Fruit fly (Drosophila melanogaster) whole organism, prepupa: Measurements from ENCODE around the gene IFT46.

ENCODE experiments used
- Blimp-1 ChIP-seq: fragments of 200-800 bp; sonication (Bioruptor generic); optimal IDR thresholded peaks from 3 replicates; lab custom pipeline; 2017; ENCODE audit warnings: missing biosample characterization, missing genetic modification characterization, mild to moderate bottlenecking, moderate library complexity, missing genetic modification reagents
- CG10631 ChIP-seq: fragments of 200-800 bp; sonication (Bioruptor generic); optimal IDR thresholded peaks from 2 replicates; lab custom pipeline; 2016; ENCODE audit warnings: missing biosample characterization, missing genetic modification characterization
- CG10669 ChIP-seq: fragments of 200-800 bp; sonication (Bioruptor generic); optimal IDR thresholded peaks from 3 replicates; lab custom pipeline; 2018; ENCODE audit warnings: missing biosample characterization, mild to moderate bottlenecking, missing genetic modification characterization, moderate library complexity
- CG11294 ChIP-seq: fragments of 200-800 bp; sonication (Bioruptor generic); IDR thresholded peaks from 2 replicates; pipeline ENCODE4 v1.3.6; 2022; ENCODE audit warnings: missing biosample characterization, missing genetic modification characterization
- CG11762 ChIP-seq: fragments of 200-800 bp; sonication (Bioruptor generic); optimal IDR thresholded peaks from 3 replicates; lab custom pipeline; 2016; ENCODE audit warnings: missing biosample characterization, missing genetic modification characterization; ENCODE audit not compliant: insufficient read depth
- CG11902 ChIP-seq: fragments of 200-800 bp; sonication (Bioruptor generic); optimal IDR thresholded peaks from 3 replicates; lab custom pipeline; 2016; ENCODE audit warnings: missing biosample characterization, missing genetic modification characterization
- CG15336 ChIP-seq: fragments of 200-800 bp; sonication (Bioruptor generic); IDR thresholded peaks from 2 replicates; pipeline ENCODE4 v1.3.6; 2022; ENCODE audit warnings: missing biosample characterization, missing genetic modification characterization
- CG16779 ChIP-seq: fragments of 200-800 bp; sonication (Bioruptor generic); optimal IDR thresholded peaks from 3 replicates; lab custom pipeline; 2017; ENCODE audit warnings: missing biosample characterization, mild to moderate bottlenecking, missing genetic modification characterization
- CG3032 ChIP-seq: fragments of 200-800 bp; optimal IDR thresholded peaks from 2 replicates; lab custom pipeline; 2019; ENCODE audit warnings: missing biosample characterization, mild to moderate bottlenecking, missing genetic modification characterization, moderate library complexity
- CG32006 ChIP-seq: fragments of 200-800 bp; sonication (Bioruptor generic); optimal IDR thresholded peaks from 3 replicates; lab custom pipeline; 2017; ENCODE audit warnings: missing biosample characterization, mild to moderate bottlenecking, missing genetic modification characterization
- CG34406 ChIP-seq: fragments of 200-800 bp; sonication (Bioruptor generic); optimal IDR thresholded peaks from 3 replicates; lab custom pipeline; 2016; ENCODE audit warnings: missing biosample characterization, missing genetic modification characterization
- CG3919 ChIP-seq: fragments of 200-800 bp; sonication (Bioruptor generic); optimal IDR thresholded peaks from 3 replicates; lab custom pipeline; 2016; ENCODE audit warnings: missing biosample characterization, missing genetic modification characterization
- CG6163 ChIP-seq: fragments of 200-800 bp; sonication (Bioruptor generic); IDR thresholded peaks from 3 replicates; pipeline ENCODE4 v1.3.6; 2022; ENCODE audit warnings: missing biosample characterization, missing genetic modification characterization
- CG6276 ChIP-seq: fragments of 200-800 bp; sonication (Bioruptor generic); optimal IDR thresholded peaks from 2 replicates; lab custom pipeline; 2017; ENCODE audit warnings: missing biosample characterization, mild to moderate bottlenecking, missing genetic modification characterization
- CG6808 ChIP-seq: fragments of 200-800 bp; sonication (Bioruptor generic); optimal IDR thresholded peaks from 3 replicates; lab custom pipeline; 2017; ENCODE audit warnings: missing biosample characterization, missing genetic modification characterization, mild to moderate bottlenecking, moderate library complexity, missing genetic modification reagents
- CG8119 ChIP-seq: fragments of 200-800 bp; sonication (Bioruptor generic); IDR thresholded peaks from 3 replicates; pipeline ENCODE4 v1.3.6; 2022; ENCODE audit warnings: missing biosample characterization, missing genetic modification characterization
- CG8632 ChIP-seq: fragments of 200-800 bp; sonication (Bioruptor generic); optimal IDR thresholded peaks from 3 replicates; lab custom pipeline; 2016; ENCODE audit warnings: missing biosample characterization, missing genetic modification characterization
- CG9139 ChIP-seq: fragments of 200-800 bp; sonication (Bioruptor generic); optimal IDR thresholded peaks from 3 replicates; lab custom pipeline; 2017; ENCODE audit warnings: missing biosample characterization, mild to moderate bottlenecking, missing genetic modification characterization
- Eip75B ChIP-seq: fragments of 200-800 bp; sonication (Bioruptor generic); optimal IDR thresholded peaks from 3 replicates; lab custom pipeline; 2016; ENCODE audit warnings: missing biosample characterization, missing genetic modification characterization
- Eip78C ChIP-seq: fragments of 200-800 bp; sonication (Bioruptor generic); peaks from one replicate; lab custom pipeline; 2016; ENCODE audit warnings: missing biosample characterization, missing genetic modification characterization
- Gug ChIP-seq: fragments of 200-800 bp; sonication (Bioruptor generic); IDR thresholded peaks from 2 replicates; pipeline ENCODE4 v1.3.6; 2022; ENCODE audit warnings: missing biosample characterization, missing genetic modification characterization
- Hr38 ChIP-seq: sonication (Bioruptor generic); optimal IDR thresholded peaks from 2 replicates; lab custom pipeline; 2016; ENCODE audit warnings: missing biosample characterization, missing genetic modification characterization
- Hr39 ChIP-seq: fragments of 200-800 bp; sonication (Bioruptor generic); optimal IDR thresholded peaks from 2 replicates; lab custom pipeline; 2016; ENCODE audit warnings: missing biosample characterization, missing genetic modification characterization
- Hr4 ChIP-seq: fragments of 200-800 bp; sonication (Bioruptor generic); optimal IDR thresholded peaks from 3 replicates; lab custom pipeline; 2016; ENCODE audit warnings: missing biosample characterization, missing genetic modification characterization
- Lpt ChIP-seq: fragments of 200-800 bp; sonication (Bioruptor generic); optimal IDR thresholded peaks from 3 replicates; lab custom pipeline; 2016; ENCODE audit warnings: missing biosample characterization, missing genetic modification characterization
- Met ChIP-seq: fragments of 200-800 bp; sonication (Bioruptor generic); optimal IDR thresholded peaks from 3 replicates; lab custom pipeline; 2016; ENCODE audit warnings: missing biosample characterization, missing genetic modification characterization
- OdsH ChIP-seq: fragments of 200-800 bp; sonication (Bioruptor generic); optimal IDR thresholded peaks from 3 replicates; lab custom pipeline; 2016; ENCODE audit warnings: missing biosample characterization, missing genetic modification characterization
- Smox ChIP-seq: fragments of 200-800 bp; sonication (Bioruptor generic); optimal IDR thresholded peaks from 3 replicates; lab custom pipeline; 2016; ENCODE audit warnings: missing biosample characterization, missing genetic modification characterization
- Sox102F ChIP-seq: fragments of 200-800 bp; sonication (Bioruptor generic); optimal IDR thresholded peaks from 2 replicates; lab custom pipeline; 2016; ENCODE audit warnings: missing biosample characterization, mild to moderate bottlenecking, missing genetic modification characterization
- Sox14 ChIP-seq: fragments of 200-800 bp; sonication (Bioruptor generic); optimal IDR thresholded peaks from 3 replicates; lab custom pipeline; 2016; ENCODE audit warnings: missing biosample characterization, missing genetic modification characterization
- achi ChIP-seq: fragments of 200-800 bp; sonication (Bioruptor generic); optimal IDR thresholded peaks from 3 replicates; lab custom pipeline; 2016; ENCODE audit warnings: missing biosample characterization, missing genetic modification characterization
- dsx ChIP-seq: fragments of 200-800 bp; optimal IDR thresholded peaks from 3 replicates; lab custom pipeline; 2019; ENCODE audit warnings: missing biosample characterization, mild to moderate bottlenecking, missing genetic modification characterization, moderate library complexity; ENCODE audit not compliant: poor library complexity, severe bottlenecking
- eg ChIP-seq: fragments of 200-800 bp; sonication (Bioruptor generic); IDR thresholded peaks from 3 replicates; pipeline ENCODE4 v1.3.6; 2022; ENCODE audit warnings: missing biosample characterization, missing genetic modification characterization
- fd59A ChIP-seq: fragments of 200-800 bp; sonication (Bioruptor generic); optimal IDR thresholded peaks from 2 replicates; lab custom pipeline; 2017; ENCODE audit warnings: missing biosample characterization, mild to moderate bottlenecking, missing genetic modification characterization, missing genetic modification reagents
- fd85E ChIP-seq: fragments of 200-800 bp; sonication (Bioruptor generic); optimal IDR thresholded peaks from 3 replicates; lab custom pipeline; 2016; ENCODE audit warnings: missing biosample characterization, missing genetic modification characterization
- fkh ChIP-seq: fragments of 200-800 bp; sonication (Bioruptor generic); optimal IDR thresholded peaks from 3 replicates; lab custom pipeline; 2017; ENCODE audit warnings: missing biosample characterization, mild to moderate bottlenecking, missing genetic modification characterization, moderate library complexity
- lz ChIP-seq: fragments of 200-800 bp; sonication (Bioruptor generic); optimal IDR thresholded peaks from 3 replicates; lab custom pipeline; 2016; ENCODE audit warnings: missing biosample characterization, missing genetic modification characterization
- salr ChIP-seq, 2 experiments: fragments of 200-800 bp; sonication (Bioruptor generic); optimal IDR thresholded peaks; 3 replicates each; lab custom pipeline; 2016 to 2018; ENCODE audit warnings: missing biosample characterization in 2 of 2, missing genetic modification characterization in 2 of 2, mild to moderate bottlenecking in 1 of 2
- ss ChIP-seq, 2 experiments: fragments of 200-800 bp; sonication (Bioruptor generic); optimal IDR thresholded peaks; 2 replicates in 1 of 2; 3 replicates in 1 of 2; lab custom pipeline; 2017 to 2018; ENCODE audit warnings: mild to moderate bottlenecking in 2 of 2, missing biosample characterization in 2 of 2, missing genetic modification characterization in 2 of 2, moderate library complexity in 1 of 2
- topi ChIP-seq: fragments of 200-800 bp; sonication (Bioruptor generic); optimal IDR thresholded peaks from 3 replicates; lab custom pipeline; 2016; ENCODE audit warnings: missing biosample characterization, missing genetic modification characterization

Gene IFT46

dm6 chr2L:18645468-18645867 lies 29.6 kb upstream of the IFT46 start (continued):
- TF ChIP-seq Eip75B (GFP tag; lab: Kevin White, UChicago) (peak; percentile 83), Hr38 (GFP tag; lab: Kevin White, UChicago) (no peak), CG34406 (GFP tag; lab: Kevin White, UChicago) (peak; percentile 65), CG11762 (GFP tag; lab: Kevin White, UChicago) (peak; percentile 57), CG15336 (GFP tag; lab: Robert Waterston, UW) (peak; percentile 61), CG11294 (no peak), fd59A (GFP tag; lab: Kevin White, UChicago) (peak; percentile 10), Hr39 (peak; percentile 81), Met (peak; percentile 74), CG6163 (peak; percentile 87), CG6808 (GFP tag; lab: Kevin White, UChicago) (peak; percentile 47), salr (GFP tag; optimal IDR thresholded peaks at IDR 0.05; lab: Kevin White, UChicago) (peak in 1 of 2 experiments; percentile 64), Sox102F (peak; percentile 79), CG11902 (GFP tag; lab: Kevin White, UChicago) (peak; percentile 58), topi (GFP tag; lab: Kevin White, UChicago) (peak; percentile 71), CG10669 (GFP tag; lab: Kevin White, UChicago) (peak; percentile 70), Gug (GFP tag; lab: Robert Waterston, UW) (peak; percentile 34; the same call in 1 of the 2 replicates), CG8632 (peak; percentile 59), CG16779 (tag; lab: Kevin White, UChicago) (peak; percentile 27)

- TF ChIP-seq OdsH, result no peak
- TF ChIP-seq Hr4 (GFP tag; lab: Kevin White, UChicago), result no peak
- no peak for TF ChIP-seq Gug (GFP tag; lab: Robert Waterston, UW)
- no peak for TF ChIP-seq CG6808 (GFP tag; lab: Kevin White, UChicago)
- no peak for TF ChIP-seq lz (GFP tag; lab: Kevin White, UChicago)
- TF ChIP-seq CG6163, result no peak
- no peak for TF ChIP-seq achi (GFP tag; lab: Kevin White, UChicago)
Observed at dm6 chr2L:18641087-18641486, 25.2 kb upstream of the IFT46 start.

dm6 chr2L:18638945-18639344 lies 23.0 kb upstream of the IFT46 start:
- no peak for TF ChIP-seq dsx (GFP tag; lab: Kevin White, UChicago)
- TF ChIP-seq Lpt, result no peak
- no peak for TF ChIP-seq CG3032 (tag; lab: Kevin White, UChicago)
- peak; percentile 65 for TF ChIP-seq Eip78C (GFP tag; lab: Kevin White, UChicago)
- no peak for TF ChIP-seq ss (GFP tag; optimal IDR thresholded peaks at IDR 0.05; lab: Kevin White, UChicago)
- no peak for TF ChIP-seq Smox (GFP tag; lab: Kevin White, UChicago)
- TF ChIP-seq CG8119 (GFP tag; lab: Robert Waterston, UW), result 0 out of 3 replicates have a peak, but pooled peaks have one; percentile 27
- peak; percentile 16; the same call in 1 of the 3 replicates for TF ChIP-seq CG6163
- TF ChIP-seq CG32006 (GFP tag; lab: Kevin White, UChicago), result peak; percentile 50
- no peak for TF ChIP-seq achi (GFP tag; lab: Kevin White, UChicago)
- TF ChIP-seq CG9139, result no peak
- TF ChIP-seq CG34406 (GFP tag; lab: Kevin White, UChicago), result no peak
- 0 out of 2 replicates have a peak, but pooled peaks have one; percentile 32 for TF ChIP-seq CG15336 (GFP tag; lab: Robert Waterston, UW)
- TF ChIP-seq CG10631 (GFP tag; lab: Kevin White, UChicago), result no peak
- no peak for TF ChIP-seq Sox14 (GFP tag; lab: Kevin White, UChicago)
- no peak for TF ChIP-seq fkh (GFP tag; lab: Kevin White, UChicago)
- TF ChIP-seq Blimp-1 (GFP tag; lab: Kevin White, UChicago), result no peak
- no peak for TF ChIP-seq CG11902 (GFP tag; lab: Kevin White, UChicago)
- no peak for TF ChIP-seq CG3919 (GFP tag; lab: Kevin White, UChicago)
- TF ChIP-seq eg (GFP tag; lab: Robert Waterston, UW), result peak; percentile 40; the same call in 1 of the 3 replicates
- no peak for TF ChIP-seq fd85E (GFP tag; lab: Kevin White, UChicago)
- TF ChIP-seq Hr4 (GFP tag; lab: Kevin White, UChicago), result peak; percentile 31
- no peak for TF ChIP-seq CG11762 (GFP tag; lab: Kevin White, UChicago)
- TF ChIP-seq Hr38 (GFP tag; lab: Kevin White, UChicago), result no peak
- no peak for TF ChIP-seq CG6276 (GFP tag; lab: Kevin White, UChicago)
- TF ChIP-seq CG10669 (GFP tag; lab: Kevin White, UChicago), result no peak
